Worm (Caenorhabditis elegans): ENCODE data around the gene T06E6.1.

Gene T06E6.1

DNA sequence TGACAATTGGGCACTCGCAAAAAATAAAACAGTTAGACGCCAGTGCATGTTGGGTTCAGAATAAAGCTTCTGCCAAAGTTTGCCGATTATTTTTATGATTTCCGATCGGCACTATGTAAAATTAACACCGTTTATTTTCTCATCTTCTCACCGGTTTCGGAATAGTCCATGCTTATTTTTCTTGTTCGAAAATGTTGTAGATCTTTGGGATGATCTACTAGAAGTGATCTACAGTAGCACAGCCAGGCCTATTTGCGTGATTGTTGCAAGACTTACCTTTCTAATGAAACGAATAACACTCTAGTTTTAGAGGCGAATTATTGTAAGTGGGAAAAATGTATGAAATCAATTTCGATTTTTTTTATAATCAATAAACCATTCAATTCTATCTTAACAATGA, 44.1 kb downstream of the T06E6.1 start, which contains the start of gene clec-231:
clec-231 (minus strand) TSS at position 101 of the 400 bp plus-strand sequence.
- TF ChIP-seq blmp-1 (tag; optimal IDR thresholded peaks at IDR 0.05) (no peak), nhr-237 (tag; optimal IDR thresholded peaks at IDR 0.05) (no peak), ztf-11 (tag; optimal IDR thresholded peaks at IDR 0.05) (no peak)

DNA sequence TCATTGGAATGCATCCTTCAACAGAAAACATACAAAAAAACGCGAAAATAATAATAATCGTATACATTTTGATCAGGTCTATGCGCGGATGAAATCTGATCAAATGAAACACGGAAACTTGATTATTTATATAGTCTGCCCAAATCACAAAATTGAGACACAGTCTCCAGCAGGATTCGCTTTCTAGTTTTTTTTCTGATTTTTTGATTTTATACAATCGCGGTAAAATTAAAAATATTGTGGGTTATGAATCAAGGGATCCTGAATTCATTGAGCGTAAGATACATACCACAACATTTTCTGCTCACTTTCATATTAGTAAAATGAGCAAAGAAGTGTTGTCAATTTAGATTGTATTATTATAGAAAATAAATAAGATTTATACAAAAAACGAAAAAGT, 45.7 kb downstream of the T06E6.1 start, which contains the start of gene clec-230:
clec-230 (minus strand) TSS at position 101 of the 400 bp plus-strand sequence.
- no peak for TF ChIP-seq pha-4 (tag; optimal IDR thresholded peaks at IDR 0.05)
- TF ChIP-seq ceh-43 (GFP tag; optimal IDR thresholded peaks at IDR 0.05), result no peak
- no peak for TF ChIP-seq lsy-2 (tag; optimal IDR thresholded peaks at IDR 0.05)
- TF ChIP-seq lin-13 (tag; optimal IDR thresholded peaks at IDR 0.05), result no peak
- TF ChIP-seq tbx-8 (GFP tag; optimal IDR thresholded peaks at IDR 0.05), result no peak
- no peak for TF ChIP-seq ztf-11 (tag; optimal IDR thresholded peaks at IDR 0.05)
- TF ChIP-seq mab-5 (tag; optimal IDR thresholded peaks at IDR 0.05), result no peak
- TF ChIP-seq M03D4.4 (tag; optimal IDR thresholded peaks at IDR 0.05), result no peak
- TF ChIP-seq nhr-12 (tag; optimal IDR thresholded peaks at IDR 0.05), result no peak
- TF ChIP-seq unc-120 (tag; optimal IDR thresholded peaks at IDR 0.05; ENCODE audit: poor library complexity, severe bottlenecking), result no peak
- no peak for TF ChIP-seq elt-3 (tag; optimal IDR thresholded peaks at IDR 0.05)
- no peak for TF ChIP-seq mls-2 (tag; optimal IDR thresholded peaks at IDR 0.05)
- no peak for TF ChIP-seq nhr-28 (tag; optimal IDR thresholded peaks at IDR 0.05)
- TF ChIP-seq sem-2 (GFP tag; optimal IDR thresholded peaks at IDR 0.05), result no peak
- no peak for TF ChIP-seq ces-1 (GFP tag; optimal IDR thresholded peaks at IDR 0.05)
- TF ChIP-seq ceh-39 (tag; optimal IDR thresholded peaks at IDR 0.05), result no peak
- TF ChIP-seq blmp-1 (tag; optimal IDR thresholded peaks at IDR 0.05), result no peak
- TF ChIP-seq lin-32 (GFP tag; optimal IDR thresholded peaks at IDR 0.05), result no peak
- no peak for TF ChIP-seq zip-8 (tag; optimal IDR thresholded peaks at IDR 0.05)
- no peak for TF ChIP-seq unc-62 (GFP tag; optimal IDR thresholded peaks at IDR 0.05)

ce11 chrV:15347292-15347691, 47.5 kb downstream of the T06E6.1 start, which contains the start of gene C29F3.3:
C29F3.3 (minus strand) TSS chrV:15347392.
- TF ChIP-seq lin-13 (tag; optimal IDR thresholded peaks at IDR 0.05) (no peak), elt-1 (tag; optimal IDR thresholded peaks at IDR 0.05; ENCODE audit: borderline replicate concordance, insufficient read depth) (no peak), ztf-11 (tag; optimal IDR thresholded peaks at IDR 0.05) (no peak), flh-1 (GFP tag; optimal IDR thresholded peaks at IDR 0.05) (no peak), ceh-83 (GFP tag; optimal IDR thresholded peaks at IDR 0.05) (no peak), zip-8 (tag; optimal IDR thresholded peaks at IDR 0.05) (no peak), nhr-28 (tag; optimal IDR thresholded peaks at IDR 0.05) (no peak), mls-2 (tag; optimal IDR thresholded peaks at IDR 0.05) (no peak), nhr-2 (tag; optimal IDR thresholded peaks at IDR 0.05) (no peak), ham-2 (GFP tag; optimal IDR thresholded peaks at IDR 0.05) (no peak), bed-3 (GFP tag; optimal IDR thresholded peaks at IDR 0.05) (no peak), nhr-76 (tag; optimal IDR thresholded peaks at IDR 0.05) (no peak), cnd-1 (tag; optimal IDR thresholded peaks at IDR 0.05) (no peak), nhr-237 (tag; optimal IDR thresholded peaks at IDR 0.05) (no peak), pha-4 (tag; optimal IDR thresholded peaks at IDR 0.05) (no peak)

ce11 chrV:15344481-15344880, 50.3 kb downstream of the T06E6.1 start, which contains the start of gene wrt-8:
wrt-8 (minus strand) TSS chrV:15344581.
- TF ChIP-seq nhr-12 (tag; optimal IDR thresholded peaks at IDR 0.05) (no peak), sptf-1 (tag; optimal IDR thresholded peaks at IDR 0.05) (no peak), nhr-237 (tag; optimal IDR thresholded peaks at IDR 0.05) (no peak), elt-1 (tag; optimal IDR thresholded peaks at IDR 0.05; ENCODE audit: borderline replicate concordance, insufficient read depth) (no peak), unc-120 (tag; optimal IDR thresholded peaks at IDR 0.05; ENCODE audit: poor library complexity, severe bottlenecking) (no peak), M03D4.4 (tag; optimal IDR thresholded peaks at IDR 0.05) (no peak), lin-32 (GFP tag; optimal IDR thresholded peaks at IDR 0.05) (no peak), ces-1 (GFP tag; optimal IDR thresholded peaks at IDR 0.05) (no peak), pha-4 (tag; optimal IDR thresholded peaks at IDR 0.05) (no peak), ceh-83 (GFP tag; optimal IDR thresholded peaks at IDR 0.05) (no peak), ceh-43 (GFP tag; optimal IDR thresholded peaks at IDR 0.05) (no peak), nhr-76 (tag; optimal IDR thresholded peaks at IDR 0.05) (no peak), zip-8 (tag; optimal IDR thresholded peaks at IDR 0.05) (no peak), elt-3 (tag; optimal IDR thresholded peaks at IDR 0.05) (no peak), mab-5 (tag; optimal IDR thresholded peaks at IDR 0.05) (no peak), tbx-8 (GFP tag; optimal IDR thresholded peaks at IDR 0.05) (no peak), nhr-2 (tag; optimal IDR thresholded peaks at IDR 0.05) (no peak), lsy-2 (tag; optimal IDR thresholded peaks at IDR 0.05) (no peak), sem-2 (GFP tag; optimal IDR thresholded peaks at IDR 0.05) (no peak)

Measured in whole organism, mixed stage, embryonic.